Fruit fly (Drosophila melanogaster): ENCODE data around the gene Aplip1.

The Aplip1 gene

DNA sequence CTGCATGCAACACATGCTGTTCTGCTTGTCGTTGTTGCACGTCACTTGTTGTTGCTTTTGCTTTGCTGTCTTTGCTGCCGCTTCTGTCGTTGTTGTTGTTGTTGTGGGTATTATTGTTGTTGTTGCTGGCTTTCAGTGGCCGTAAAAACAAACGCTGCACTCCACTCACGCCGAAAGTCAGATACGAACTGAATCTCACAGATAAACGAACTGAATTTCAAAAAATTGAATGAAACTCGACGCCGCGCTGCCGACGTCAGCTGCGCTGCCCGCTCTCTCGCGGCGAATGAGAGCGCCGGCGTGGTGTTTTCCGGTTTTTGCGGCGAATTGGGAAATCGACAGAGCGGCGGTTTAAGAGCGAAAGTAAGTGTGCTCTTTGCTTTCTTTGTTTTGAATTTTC lies 19.0 kb upstream of the Aplip1 start, which contains the start of gene bab2 (continued):
- TF ChIP-seq Neu2 (GFP tag; optimal IDR thresholded peaks at IDR 0.05; ENCODE audit: borderline replicate concordance) = no peak
- TF ChIP-seq hbn (GFP tag; IDR thresholded peaks at IDR 0.05; ENCODE audit: partially characterized antibody) = peak; percentile 17; the same call in 1 of the 2 replicates
- TF ChIP-seq CoRest (tag; optimal IDR thresholded peaks at IDR 0.05) = no peak
- no peak for TF ChIP-seq CG7928 (GFP tag; optimal IDR thresholded peaks at IDR 0.05)
- no peak for TF ChIP-seq CG10274 (GFP tag; optimal IDR thresholded peaks at IDR 0.05)
- no peak for TF ChIP-seq unc-4 (GFP tag; IDR thresholded peaks at IDR 0.05; ENCODE audit: partially characterized antibody)
- TF ChIP-seq CG1832 (GFP tag; optimal IDR thresholded peaks at IDR 0.05) = no peak
- TF ChIP-seq Mrtf (GFP tag; IDR thresholded peaks at IDR 0.05) = no peak
- TF ChIP-seq Rx (GFP tag; IDR thresholded peaks at IDR 0.05) = no peak
- no peak for TF ChIP-seq CG34376 (GFP tag; optimal IDR thresholded peaks at IDR 0.05)
- no peak for TF ChIP-seq Hr3 (GFP tag; optimal IDR thresholded peaks at IDR 0.05)
- no peak for TF ChIP-seq CG2129 (GFP tag; IDR thresholded peaks at IDR 0.05; ENCODE audit: partially characterized antibody)
- peak; percentile 41 for TF ChIP-seq CG17385 (GFP tag; optimal IDR thresholded peaks at IDR 0.05)
- peak; percentile 29 for TF ChIP-seq CrebB (tag; optimal IDR thresholded peaks at IDR 0.05)
- no peak for TF ChIP-seq h (optimal IDR thresholded peaks at IDR 0.05)
- TF ChIP-seq eve (GFP tag; optimal IDR thresholded peaks at IDR 0.05) = no peak
- TF ChIP-seq Fer2 (tag; optimal IDR thresholded peaks at IDR 0.05) = no peak
- TF ChIP-seq CG2889 (GFP tag; IDR thresholded peaks at IDR 0.05) = no peak
- TF ChIP-seq Oaz (GFP tag; IDR thresholded peaks at IDR 0.05) = no peak
- no peak for TF ChIP-seq YL-1 (GFP tag; optimal IDR thresholded peaks at IDR 0.05)
- no peak for TF ChIP-seq cato (GFP tag; optimal IDR thresholded peaks at IDR 0.05; ENCODE audit: borderline replicate concordance)
- TF ChIP-seq Dfd (GFP tag; optimal IDR thresholded peaks at IDR 0.05) = no peak
- no peak for TF ChIP-seq Sry-β (GFP tag; optimal IDR thresholded peaks at IDR 0.05)
- no peak for TF ChIP-seq BEAF-32 (GFP tag; optimal IDR thresholded peaks at IDR 0.05)
- no peak for TF ChIP-seq HHEX (GFP tag; optimal IDR thresholded peaks at IDR 0.05)
- TF ChIP-seq sug (tag; optimal IDR thresholded peaks at IDR 0.05) = no peak
- no peak for TF ChIP-seq Doc3 (GFP tag; IDR thresholded peaks at IDR 0.05; ENCODE audit: partially characterized antibody)
- TF ChIP-seq slp2 (GFP tag; optimal IDR thresholded peaks at IDR 0.05) = no peak
- no peak for TF ChIP-seq Nf-YA (GFP tag; IDR thresholded peaks at IDR 0.05)
- TF ChIP-seq Poxn (GFP tag; IDR thresholded peaks at IDR 0.05) = no peak
- no peak for TF ChIP-seq CG4328 (GFP tag; optimal IDR thresholded peaks at IDR 0.05)
- TF ChIP-seq CG12155 (GFP tag; optimal IDR thresholded peaks at IDR 0.05) = no peak
- 0 out of 2 replicates have a peak, but pooled peaks have one; percentile 24 for TF ChIP-seq CG31224 (GFP tag; IDR thresholded peaks at IDR 0.05)
- TF ChIP-seq CG9797 (GFP tag; optimal IDR thresholded peaks at IDR 0.05) = no peak
- no peak; the same call in 2 of the 3 replicates for TF ChIP-seq CG6791 (GFP tag; IDR thresholded peaks at IDR 0.05; ENCODE audit: partially characterized antibody)
- peak; percentile 15 for TF ChIP-seq scrt (GFP tag; optimal IDR thresholded peaks at IDR 0.05)
- TF ChIP-seq CG4424 (GFP tag; optimal IDR thresholded peaks at IDR 0.05) = no peak
- TF ChIP-seq Gug (GFP tag; IDR thresholded peaks at IDR 0.05) = no peak
- TF ChIP-seq Eip74EF (GFP tag; optimal IDR thresholded peaks at IDR 0.05) = no peak
- TF ChIP-seq CG6254 (GFP tag; optimal IDR thresholded peaks at IDR 0.05) = no peak
- no peak for TF ChIP-seq CG12299 (tag; optimal IDR thresholded peaks at IDR 0.05)
- TF ChIP-seq Xbp1 (GFP tag; optimal IDR thresholded peaks at IDR 0.05) = no peak
- no peak for TF ChIP-seq CG9817 (tag; optimal IDR thresholded peaks at IDR 0.05)
- no peak for TF ChIP-seq pzg (GFP tag; optimal IDR thresholded peaks at IDR 0.05)
- no peak for TF ChIP-seq Max (GFP tag; optimal IDR thresholded peaks at IDR 0.05)
- peak; percentile 16 for TF ChIP-seq gcm (GFP tag; optimal IDR thresholded peaks at IDR 0.05)
- TF ChIP-seq CG8924 (tag; optimal IDR thresholded peaks at IDR 0.05) = peak; percentile 72
- TF ChIP-seq dm (GFP tag; optimal IDR thresholded peaks at IDR 0.05) = no peak
- no peak for TF ChIP-seq Ets97D (GFP tag; optimal IDR thresholded peaks at IDR 0.05)
- no peak for TF ChIP-seq Mad (GFP tag; optimal IDR thresholded peaks at IDR 0.05)
- no peak for TF ChIP-seq CG11456 (GFP tag; IDR thresholded peaks at IDR 0.05)

All from whole organism, embryonic.